Worm (Caenorhabditis elegans) whole organism, L1 larva: ENCODE results near the gene Y42A5A.5.
A peak's percentile ranks its signal among the peaks of the same experiment; 100 is the strongest.

Experiments
- C04F5.9 ChIP-seq: sonication (generic microtip); optimal IDR thresholded peaks from 2 replicates; lab custom pipeline; 2016; ENCODE audit warnings: missing genetic modification characterization, missing compliant biosample characterization
- C16A3.4 ChIP-seq: fragments of 150-350 bp; optimal IDR thresholded peaks from 2 replicates; lab custom pipeline; 2014; ENCODE audit warnings: missing biosample characterization, missing genetic modification characterization
- C34B4.2 ChIP-seq: sonication (generic microtip); optimal IDR thresholded peaks from 2 replicates; lab custom pipeline; 2017; ENCODE audit warnings: mild to moderate bottlenecking, missing genetic modification characterization, missing compliant biosample characterization
- Y116A8C.19 ChIP-seq: sonication (generic microtip); optimal IDR thresholded peaks from 2 replicates; lab custom pipeline; 2016; ENCODE audit warnings: missing compliant biosample characterization, missing genetic modification characterization, borderline replicate concordance
- aly-2 ChIP-seq: fragments of 150-350 bp; optimal IDR thresholded peaks from 2 replicates; lab custom pipeline; 2014; ENCODE audit warnings: missing biosample characterization, missing genetic modification characterization
- blmp-1 ChIP-seq: fragments of 150-350 bp; optimal IDR thresholded peaks from 2 replicates; lab custom pipeline; 2014; ENCODE audit warnings: missing biosample characterization, missing genetic modification characterization
- ceh-8 ChIP-seq: fragments of 200-800 bp; sonication (Bioruptor generic); optimal IDR thresholded peaks from 2 replicates; lab custom pipeline; 2018; ENCODE audit warnings: mild to moderate bottlenecking, missing genetic modification characterization, moderate library complexity, missing compliant biosample characterization
- dsc-1 ChIP-seq: sonication (generic microtip); optimal IDR thresholded peaks from 2 replicates; lab custom pipeline; 2016; ENCODE audit warnings: mild to moderate bottlenecking, missing genetic modification characterization, missing compliant biosample characterization
- efl-1 ChIP-seq, 4 experiments: fragments of 150-350 bp; optimal IDR thresholded peaks in 3 of 4; peaks in 1 of 4; 1 replicate in 1 of 4; 2 replicates in 3 of 4; lab custom pipeline; 2014; ENCODE audit warnings: missing biosample characterization in 2 of 4, missing genetic modification characterization in 2 of 4, missing genetic modification reagents in 2 of 4
- egl-13 ChIP-seq: sonication (generic microtip); optimal IDR thresholded peaks from 2 replicates; lab custom pipeline; 2016; ENCODE audit warnings: missing genotype, missing genetic modification reagents, missing genetic modification characterization, missing compliant biosample characterization
- elt-2 ChIP-seq: sonication (generic microtip); optimal IDR thresholded peaks from 2 replicates; lab custom pipeline; 2016; ENCODE audit warnings: missing genetic modification characterization, mild to moderate bottlenecking, inconsistent platforms, missing compliant biosample characterization, missing genetic modification reagents
- ets-5 ChIP-seq: fragments of 200-800 bp; sonication (Bioruptor generic); IDR thresholded peaks from 2 replicates; pipeline ENCODE4 v1.3.6; 2022; ENCODE audit warnings: missing genetic modification characterization, missing compliant biosample characterization
- fkh-8 ChIP-seq: sonication (generic microtip); optimal IDR thresholded peaks from 2 replicates; lab custom pipeline; 2016; ENCODE audit warnings: mild to moderate bottlenecking, missing genetic modification characterization, missing compliant biosample characterization
- fos-1 ChIP-seq: fragments of 150-350 bp; optimal IDR thresholded peaks from 2 replicates; lab custom pipeline; 2014; ENCODE audit warnings: missing biosample characterization, missing genetic modification characterization
- grh-1 ChIP-seq: fragments of 200-800 bp; sonication (Bioruptor generic); IDR thresholded peaks from 2 replicates; pipeline ENCODE4 v1.3.6; 2022; ENCODE audit warnings: missing genetic modification reagents, missing genetic modification characterization, missing compliant biosample characterization
- hlh-4 ChIP-seq: sonication (generic microtip); optimal IDR thresholded peaks from 2 replicates; lab custom pipeline; 2016; ENCODE audit warnings: mild to moderate bottlenecking, missing genetic modification characterization, missing compliant biosample characterization
- hpl-2 ChIP-seq: fragments of 150-350 bp; optimal IDR thresholded peaks from 2 replicates; lab custom pipeline; 2014; ENCODE audit warnings: missing biosample characterization, missing genetic modification reagents, missing genetic modification characterization
- isw-1 ChIP-seq: fragments of 200-800 bp; sonication (Bioruptor generic); IDR thresholded peaks from 2 replicates; pipeline ENCODE4 v1.3.6; 2022; ENCODE audit warnings: missing genetic modification characterization, missing compliant biosample characterization
- lin-14 ChIP-seq: fragments of 200-800 bp; sonication (Bioruptor generic); optimal IDR thresholded peaks from 2 replicates; lab custom pipeline; 2018; ENCODE audit warnings: mild to moderate bottlenecking, missing genetic modification characterization, moderate library complexity, missing compliant biosample characterization
- lin-35 ChIP-seq, 2 experiments: fragments of 150-350 bp; optimal IDR thresholded peaks; 2 replicates each; lab custom pipeline; 2014; ENCODE audit warnings: missing biosample characterization in 2 of 2, missing genetic modification characterization in 2 of 2, missing genetic modification reagents in 2 of 2
- lin-39 ChIP-seq: fragments of 150-350 bp; optimal IDR thresholded peaks from 2 replicates; lab custom pipeline; 2014; ENCODE audit warnings: missing biosample characterization, missing genetic modification reagents, missing genetic modification characterization
- lsy-2 ChIP-seq, 2 experiments: fragments of 150-350 bp; optimal IDR thresholded peaks; 2 replicates each; lab custom pipeline; 2014; ENCODE audit warnings: missing biosample characterization in 2 of 2, missing genetic modification characterization in 2 of 2
- mef-2 ChIP-seq: fragments of 150-350 bp; optimal IDR thresholded peaks from 2 replicates; lab custom pipeline; 2014; ENCODE audit warnings: missing biosample characterization, missing genetic modification characterization
- mep-1 ChIP-seq: fragments of 150-350 bp; optimal IDR thresholded peaks from 2 replicates; lab custom pipeline; 2014; ENCODE audit warnings: missing biosample characterization, missing genetic modification characterization
- nhr-11 ChIP-seq: fragments of 150-350 bp; optimal IDR thresholded peaks from 2 replicates; lab custom pipeline; 2014; ENCODE audit warnings: missing biosample characterization, missing genetic modification characterization
- nhr-19 ChIP-seq: fragments of 200-800 bp; sonication (Bioruptor generic); conservative IDR thresholded peaks from 2 replicates; pipeline ENCODE4 v1.3.6; 2022; ENCODE audit warnings: missing genetic modification characterization, missing compliant biosample characterization
- nhr-20 ChIP-seq: sonication (generic microtip); optimal IDR thresholded peaks from 2 replicates; lab custom pipeline; 2016; ENCODE audit warnings: mild to moderate bottlenecking, missing genetic modification characterization, missing compliant biosample characterization
- nhr-28 ChIP-seq: fragments of 150-350 bp; optimal IDR thresholded peaks from 2 replicates; lab custom pipeline; 2014; ENCODE audit warnings: missing biosample characterization, missing genetic modification characterization
- nhr-71 ChIP-seq: sonication (generic microtip); optimal IDR thresholded peaks from 2 replicates; lab custom pipeline; 2016; ENCODE audit warnings: mild to moderate bottlenecking, missing genetic modification characterization, moderate library complexity, missing compliant biosample characterization
- nhr-85 ChIP-seq: sonication (generic microtip); peaks from one replicate; lab custom pipeline; 2016; ENCODE audit warnings: missing genetic modification characterization, inconsistent platforms, missing compliant biosample characterization
- nhr-90 ChIP-seq: sonication (generic microtip); optimal IDR thresholded peaks from 2 replicates; lab custom pipeline; 2016; ENCODE audit warnings: mild to moderate bottlenecking, missing genetic modification characterization, missing compliant biosample characterization; ENCODE audit not compliant: poor library complexity
- pag-3 ChIP-seq: sonication (generic microtip); optimal IDR thresholded peaks from 2 replicates; lab custom pipeline; 2017; ENCODE audit warnings: missing genetic modification characterization, mild to moderate bottlenecking, missing compliant biosample characterization, antibody characterized with exemption, borderline replicate concordance; ENCODE audit not compliant: insufficient read depth
- rnt-1 ChIP-seq: sonication (generic microtip); optimal IDR thresholded peaks from 2 replicates; lab custom pipeline; 2016; ENCODE audit warnings: mild to moderate bottlenecking, missing genetic modification characterization, moderate library complexity, missing compliant biosample characterization
- skn-1 ChIP-seq: fragments of 150-350 bp; optimal IDR thresholded peaks from 2 replicates; lab custom pipeline; 2014; ENCODE audit warnings: missing biosample characterization, missing genetic modification characterization
- snpc-4 ChIP-seq: fragments of 150-350 bp; optimal IDR thresholded peaks from 2 replicates; lab custom pipeline; 2014; ENCODE audit warnings: missing biosample characterization, missing genetic modification characterization
- snu-23 ChIP-seq: sonication (generic microtip); optimal IDR thresholded peaks from 2 replicates; lab custom pipeline; 2016; ENCODE audit warnings: missing genetic modification characterization, missing compliant biosample characterization
- sptf-1 ChIP-seq: fragments of 150-350 bp; optimal IDR thresholded peaks from 2 replicates; lab custom pipeline; 2014; ENCODE audit warnings: missing biosample characterization, missing genetic modification characterization
- sup-37 ChIP-seq: fragments of 200-800 bp; sonication (Bioruptor generic); optimal IDR thresholded peaks from 2 replicates; lab custom pipeline; 2018; ENCODE audit warnings: mild to moderate bottlenecking, missing genetic modification characterization, missing compliant biosample characterization
- swsn-7 ChIP-seq: sonication (generic microtip); optimal IDR thresholded peaks from 2 replicates; lab custom pipeline; 2016; ENCODE audit warnings: missing genetic modification characterization, missing compliant biosample characterization
- tbx-2 ChIP-seq: sonication (generic microtip); optimal IDR thresholded peaks from 2 replicates; lab custom pipeline; 2016; ENCODE audit warnings: missing genetic modification characterization, missing compliant biosample characterization
- tlp-1 ChIP-seq: fragments of 150-350 bp; optimal IDR thresholded peaks from 2 replicates; lab custom pipeline; 2014; ENCODE audit warnings: missing biosample characterization, missing genetic modification characterization
- unc-86 ChIP-seq: sonication (generic microtip); optimal IDR thresholded peaks from 2 replicates; lab custom pipeline; 2016; ENCODE audit warnings: missing genetic modification characterization, missing compliant biosample characterization
- vab-15 ChIP-seq: sonication (generic microtip); optimal IDR thresholded peaks from 2 replicates; lab custom pipeline; 2017; ENCODE audit warnings: missing genotype, mild to moderate bottlenecking, missing genetic modification characterization, missing compliant biosample characterization
- zag-1 ChIP-seq: fragments of 150-350 bp; optimal IDR thresholded peaks from 2 replicates; lab custom pipeline; 2014; ENCODE audit warnings: missing biosample characterization, missing genetic modification characterization
- ztf-11 ChIP-seq, 2 experiments: sonication (generic microtip); optimal IDR thresholded peaks; 2 replicates each; lab custom pipeline; 2016 to 2017; ENCODE audit warnings: missing genetic modification characterization in 2 of 2, missing biosample characterization in 1 of 2, missing compliant biosample characterization in 1 of 2

The Y42A5A.5 gene

DNA sequence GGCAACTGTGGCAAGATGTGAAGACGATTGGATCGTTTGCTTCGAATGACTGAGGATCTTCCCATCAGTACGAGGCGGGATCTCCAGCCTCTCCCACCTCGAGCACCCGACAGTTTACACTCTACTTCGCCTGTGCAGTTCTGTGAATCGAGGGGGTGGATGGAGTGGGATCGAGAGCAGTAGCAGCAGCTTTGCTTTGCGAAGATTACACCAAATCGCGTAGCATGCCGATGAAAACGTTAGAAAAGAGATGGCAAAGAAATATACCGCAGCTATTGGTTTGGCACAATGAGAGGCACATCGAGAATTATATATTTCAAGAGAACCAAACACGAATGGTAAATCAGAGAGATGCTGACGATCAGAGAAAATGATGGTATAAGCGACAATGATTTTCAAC is 35.1 kb downstream of the Y42A5A.5 start, which contains the start of gene act-3 (continued):
- TF ChIP-seq Y116A8C.19 (tag; lab: Kevin White, UChicago), result no peak
- peak; percentile 21 for TF ChIP-seq mep-1 (tag; lab: Kevin White, UChicago)
- peak; percentile 87 for TF ChIP-seq lin-14 (GFP tag; lab: Kevin White, UChicago)
- TF ChIP-seq rnt-1 (tag; lab: Kevin White, UChicago), result peak; percentile 74
- TF ChIP-seq hlh-4 (tag; lab: Kevin White, UChicago), result no peak
- no peak for TF ChIP-seq vab-15 (tag; lab: Kevin White, UChicago)
- no peak for TF ChIP-seq lin-39 (tag; lab: Kevin White, UChicago)
- peak in 1 of 2 experiments; percentile 1 for TF ChIP-seq lin-35 (GFP tag; optimal IDR thresholded peaks at IDR 0.05; lab: Kevin White, UChicago)
- TF ChIP-seq swsn-7 (tag; lab: Kevin White, UChicago), result peak; percentile 13
- no peak for TF ChIP-seq fos-1
- peak; percentile 36 for TF ChIP-seq nhr-85 (tag; lab: Kevin White, UChicago)

ce11 chrV:11073354-11073753 is 36.2 kb downstream of the Y42A5A.5 start:
- TF ChIP-seq pag-3, result peak; percentile 82
- TF ChIP-seq efl-1 (optimal IDR thresholded peaks at IDR 0.05; lab: Kevin White, UChicago), result no peak
- peak in 1 of 2 experiments; percentile 49 for TF ChIP-seq efl-1 (GFP tag; optimal IDR thresholded peaks at IDR 0.05 in 1 of 2; lab: Kevin White, UChicago)
- no peak for TF ChIP-seq ztf-11 (tag; optimal IDR thresholded peaks at IDR 0.05; lab: Kevin White, UChicago)
- peak in 1 of 2 experiments; percentile 36 for TF ChIP-seq lsy-2 (tag; optimal IDR thresholded peaks at IDR 0.05; lab: Kevin White, UChicago)
- no peak for TF ChIP-seq tlp-1
- TF ChIP-seq nhr-28 (tag; lab: Kevin White, UChicago), result no peak
- TF ChIP-seq tbx-2 (tag; lab: Kevin White, UChicago), result peak; percentile 14
- TF ChIP-seq C04F5.9 (tag; lab: Kevin White, UChicago), result no peak
- TF ChIP-seq unc-86 (tag; lab: Kevin White, UChicago), result no peak
- peak; percentile 73 for TF ChIP-seq rnt-1 (tag; lab: Kevin White, UChicago)
- no peak for TF ChIP-seq nhr-11
- peak; percentile 72 for TF ChIP-seq lin-14 (GFP tag; lab: Kevin White, UChicago)
- no peak for TF ChIP-seq skn-1 (tag; lab: Kevin White, UChicago)
- no peak for TF ChIP-seq fos-1
- no peak for TF ChIP-seq Y116A8C.19 (tag; lab: Kevin White, UChicago)
- no peak for TF ChIP-seq ets-5
- TF ChIP-seq dsc-1 (tag; lab: Kevin White, UChicago), result peak; percentile 7
- TF ChIP-seq snpc-4 (tag; lab: Kevin White, UChicago), result no peak
- TF ChIP-seq nhr-19 (GFP tag; lab: Robert Waterston, UW), result peak; percentile 49
- peak; percentile 57 for TF ChIP-seq nhr-71
- peak; percentile 9 for TF ChIP-seq snu-23 (GFP tag; lab: Kevin White, UChicago)
- TF ChIP-seq vab-15 (tag; lab: Kevin White, UChicago), result no peak

ce11 chrV:11071453-11071852 is 38.1 kb downstream of the Y42A5A.5 start:
- TF ChIP-seq sup-37 (GFP tag; lab: Kevin White, UChicago), result no peak
- no peak for TF ChIP-seq efl-1 (optimal IDR thresholded peaks at IDR 0.05; lab: Kevin White, UChicago)
- no peak for TF ChIP-seq efl-1 (GFP tag; optimal IDR thresholded peaks at IDR 0.05 in 1 of 2; lab: Kevin White, UChicago)
- peak; percentile 27 for TF ChIP-seq nhr-11
- TF ChIP-seq nhr-19 (GFP tag; lab: Robert Waterston, UW), result 0 out of 2 replicates have a peak, but pooled peaks have one; percentile 2
- peak; percentile 95 for TF ChIP-seq aly-2 (tag; lab: Kevin White, UChicago)
- no peak for TF ChIP-seq zag-1

DNA sequence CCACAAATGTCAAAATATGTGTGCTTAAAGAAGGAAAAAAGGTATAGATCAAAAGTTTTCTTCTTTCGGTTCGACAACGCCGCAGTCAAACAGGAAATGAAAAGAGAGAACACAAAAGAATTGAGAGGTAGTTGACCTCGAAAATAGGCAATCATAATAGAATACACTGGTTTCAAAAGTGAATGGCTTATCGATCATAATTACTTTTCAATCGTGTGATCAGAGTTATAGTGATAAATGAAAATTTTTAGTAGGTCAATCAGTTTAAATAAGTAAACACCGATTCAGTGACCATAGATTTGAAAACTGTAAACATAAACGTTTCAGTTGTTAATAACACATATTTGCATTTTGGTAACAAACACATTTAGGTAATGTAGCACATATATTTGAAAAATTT is 39.2 kb downstream of the Y42A5A.5 start:
- TF ChIP-seq dsc-1 (tag; lab: Kevin White, UChicago) (no peak), grh-1 (GFP tag; lab: Robert Waterston, UW) (no peak), mep-1 (tag; lab: Kevin White, UChicago) (no peak), C34B4.2 (tag; lab: Kevin White, UChicago) (no peak), aly-2 (tag; lab: Kevin White, UChicago) (no peak), blmp-1 (peak; percentile 58), zag-1 (no peak), isw-1 (no peak), C16A3.4 (tag; lab: Kevin White, UChicago) (peak; percentile 20), elt-2 (tag; lab: Kevin White, UChicago) (peak; percentile 25), sptf-1 (tag; lab: Kevin White, UChicago) (no peak), egl-13 (tag; lab: Kevin White, UChicago) (no peak), ceh-8 (GFP tag; lab: Kevin White, UChicago) (no peak), nhr-85 (tag; lab: Kevin White, UChicago) (peak; percentile 73), nhr-90 (tag; lab: Kevin White, UChicago) (no peak), hpl-2 (GFP tag; lab: Kevin White, UChicago) (no peak), lin-14 (GFP tag; lab: Kevin White, UChicago) (peak; percentile 63), nhr-20 (tag; lab: Kevin White, UChicago) (peak; percentile 16), skn-1 (tag; lab: Kevin White, UChicago) (no peak), lin-35 (GFP tag; optimal IDR thresholded peaks at IDR 0.05; lab: Kevin White, UChicago) (peak in 1 of 2 experiments; percentile 18), mef-2 (tag; lab: Kevin White, UChicago) (no peak), unc-86 (tag; lab: Kevin White, UChicago) (no peak), vab-15 (tag; lab: Kevin White, UChicago) (no peak), fkh-8 (tag; lab: Kevin White, UChicago) (no peak)
